Worm (Caenorhabditis elegans) whole organism, L3 larva: ENCODE data around the gene oac-42.

ENCODE experiments used
- ZK546.5 ChIP-seq: sonication (generic microtip); optimal IDR thresholded peaks from 2 replicates; lab custom pipeline; 2017; ENCODE audit warnings: missing biosample characterization, missing genetic modification characterization
- ceh-82 ChIP-seq: fragments of 150-350 bp; optimal IDR thresholded peaks from 2 replicates; lab custom pipeline; 2014; ENCODE audit warnings: missing biosample characterization, missing genetic modification characterization
- egl-27 ChIP-seq: sonication (generic microtip); optimal IDR thresholded peaks from 4 replicates; lab custom pipeline; 2017; ENCODE audit warnings: missing biosample characterization, missing genetic modification reagents, missing genetic modification characterization
- elt-1 ChIP-seq: fragments of 150-350 bp; optimal IDR thresholded peaks from 2 replicates; lab custom pipeline; 2014; ENCODE audit warnings: missing biosample characterization, missing genetic modification characterization
- nhr-11 ChIP-seq: fragments of 150-350 bp; optimal IDR thresholded peaks from 2 replicates; lab custom pipeline; 2014; ENCODE audit warnings: missing biosample characterization, missing genetic modification characterization
- nhr-237 ChIP-seq: fragments of 150-350 bp; optimal IDR thresholded peaks from 2 replicates; lab custom pipeline; 2014; ENCODE audit warnings: missing biosample characterization, missing genetic modification characterization
- nhr-77 ChIP-seq: fragments of 150-350 bp; optimal IDR thresholded peaks from 2 replicates; lab custom pipeline; 2014; ENCODE audit warnings: missing biosample characterization, missing genetic modification characterization
- pqm-1 ChIP-seq: fragments of 150-350 bp; optimal IDR thresholded peaks from 2 replicates; lab custom pipeline; 2017; ENCODE audit warnings: missing biosample characterization, missing genetic modification characterization, inconsistent platforms
- snpc-4 ChIP-seq: fragments of 150-350 bp; optimal IDR thresholded peaks from 2 replicates; lab custom pipeline; 2014; ENCODE audit warnings: missing biosample characterization, missing genetic modification characterization
- unc-62 ChIP-seq: fragments of 150-350 bp; sonication (generic microtip); optimal IDR thresholded peaks from 4 replicates; lab custom pipeline; 2014; ENCODE audit warnings: missing biosample characterization, missing genetic modification reagents, missing genetic modification characterization

ce11 chrV:15897696-15898095 is 13.1 kb upstream of the oac-42 start, which contains the start of gene str-60:
- TF ChIP-seq nhr-77 (tag; lab: Kevin White, UChicago) (no peak), snpc-4 (tag; lab: Kevin White, UChicago) (no peak), ceh-82 (tag; lab: Kevin White, UChicago) (no peak), nhr-11 (tag; lab: Kevin White, UChicago) (no peak), elt-1 (tag; lab: Kevin White, UChicago) (no peak), unc-62 (no peak), egl-27 (no peak), pqm-1 (no peak), nhr-237 (tag; lab: Kevin White, UChicago) (no peak), ZK546.5 (tag; lab: Kevin White, UChicago) (no peak)
